Fruit fly (Drosophila melanogaster): ENCODE results near the gene CG42307.

The CG42307 gene

DNA sequence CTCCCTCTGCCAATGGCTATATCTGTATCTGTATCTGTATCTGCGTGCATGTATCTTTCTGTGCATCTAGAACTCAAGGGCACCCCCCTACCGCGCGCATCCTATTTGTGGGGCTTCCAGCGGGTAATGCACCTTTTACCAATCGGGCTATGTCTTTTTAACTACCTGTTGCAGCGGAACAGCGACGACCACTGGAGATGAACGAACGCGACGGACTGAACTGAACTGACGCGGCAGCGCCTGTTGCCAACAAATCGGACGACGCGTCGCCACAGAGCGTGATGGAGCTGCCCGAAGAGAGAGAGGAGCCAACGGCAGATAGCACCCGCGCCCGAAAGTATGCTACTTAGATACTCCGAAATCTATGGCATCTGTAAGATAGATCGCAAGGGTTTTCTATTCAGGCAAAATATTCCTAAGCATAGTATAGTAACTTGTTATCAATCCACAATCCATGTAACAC is 16.1 kb downstream of the CG42307 start, which contains the start of gene Cln7:
Gene Cln7, minus strand, starts transcription at position 219 of the 463 bp plus-strand sequence.
- TF ChIP-seq CG14655 (GFP tag; optimal IDR thresholded peaks at IDR 0.05) (no peak), CG15710 (tag; optimal IDR thresholded peaks at IDR 0.05) (peak; percentile 26), Snoo (tag; optimal IDR thresholded peaks at IDR 0.05) (peak; percentile 62), CG8159 (tag; optimal IDR thresholded peaks at IDR 0.05) (peak; percentile 51), CG10348 (GFP tag; IDR thresholded peaks at IDR 0.05) (no peak), CG9948 (tag; optimal IDR thresholded peaks at IDR 0.05) (no peak), EcR (GFP tag; optimal IDR thresholded peaks at IDR 0.05) (peak; percentile 99), CG12605 (GFP tag; IDR thresholded peaks at IDR 0.05) (peak; percentile 78), Ets98B (GFP tag; IDR thresholded peaks at IDR 0.05) (peak; percentile 89), Pif1B (GFP tag; optimal IDR thresholded peaks at IDR 0.05) (peak; percentile 66), CG32121 (GFP tag; IDR thresholded peaks at IDR 0.05) (peak; percentile 80), gl (tag; optimal IDR thresholded peaks at IDR 0.05) (peak; percentile 81), CG8301 (tag; optimal IDR thresholded peaks at IDR 0.05) (no peak), CG13204 (GFP tag; optimal IDR thresholded peaks at IDR 0.05) (peak; percentile 82), CG34367 (tag; optimal IDR thresholded peaks at IDR 0.05) (no peak), fd96Ca (GFP tag; IDR thresholded peaks at IDR 0.05) (peak; percentile 76), CG17806 (tag; optimal IDR thresholded peaks at IDR 0.05) (no peak), CG4496 (GFP tag; IDR thresholded peaks at IDR 0.05) (peak; percentile 80)

DNA sequence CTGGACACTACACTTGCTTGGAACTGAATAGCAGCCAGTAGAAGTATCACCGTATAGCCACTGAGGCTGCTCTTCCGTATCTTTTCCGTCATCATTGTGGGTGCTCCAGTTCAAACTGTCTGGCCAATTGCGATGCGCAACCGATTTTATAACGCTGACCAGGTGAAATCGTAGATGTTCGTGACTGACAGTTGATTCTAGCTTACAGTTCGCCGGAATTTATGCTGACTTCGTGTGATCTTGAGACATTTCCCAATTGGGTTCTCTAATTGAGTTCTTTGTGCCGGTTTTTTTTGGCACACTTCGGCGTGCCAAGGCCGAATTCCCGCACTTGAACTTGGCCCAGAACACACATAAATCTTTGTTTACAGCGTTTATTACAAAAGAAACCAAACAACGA is 18.0 kb downstream of the CG42307 start, which contains the start of gene CG14834:
Gene CG14834, minus strand, starts transcription at position 173 of the 400 bp plus-strand sequence.
- TF ChIP-seq CG32121 (GFP tag; IDR thresholded peaks at IDR 0.05): no peak
- no peak for TF ChIP-seq CG8159 (tag; optimal IDR thresholded peaks at IDR 0.05)

dm6 chr3L:7347984-7348631 is 19.2 kb downstream of the CG42307 start, which contains the start of the genes Srp19 and qm:
Gene Srp19 (minus strand): TSS chr3L:7348034.
Gene qm (plus strand): TSS chr3L:7348313.
- TF ChIP-seq CG14655 (GFP tag; optimal IDR thresholded peaks at IDR 0.05) (no peak), CG12605 (GFP tag; IDR thresholded peaks at IDR 0.05) (peak; percentile 64), gl (tag; optimal IDR thresholded peaks at IDR 0.05) (peak; percentile 20), Pif1B (GFP tag; optimal IDR thresholded peaks at IDR 0.05) (no peak), CG34367 (tag; optimal IDR thresholded peaks at IDR 0.05) (no peak), CG10348 (GFP tag; IDR thresholded peaks at IDR 0.05) (no peak), EcR (GFP tag; optimal IDR thresholded peaks at IDR 0.05) (peak; percentile 44), CG4496 (GFP tag; IDR thresholded peaks at IDR 0.05) (peak; percentile 59; the same call in 1 of the 3 replicates), D1 (tag; optimal IDR thresholded peaks at IDR 0.05) (no peak), CG15710 (tag; optimal IDR thresholded peaks at IDR 0.05) (peak; percentile 11), CG8301 (tag; optimal IDR thresholded peaks at IDR 0.05) (no peak), CG13204 (GFP tag; optimal IDR thresholded peaks at IDR 0.05) (peak; percentile 61), CG17806 (tag; optimal IDR thresholded peaks at IDR 0.05) (no peak), rn (GFP tag; IDR thresholded peaks at IDR 0.05) (no peak), fd96Ca (GFP tag; IDR thresholded peaks at IDR 0.05) (peak; percentile 27; the same call in 2 of the 3 replicates), CG9948 (tag; optimal IDR thresholded peaks at IDR 0.05) (no peak), Snoo (tag; optimal IDR thresholded peaks at IDR 0.05) (no peak), Pif1A (GFP tag; optimal IDR thresholded peaks at IDR 0.05) (no peak), CG32121 (GFP tag; IDR thresholded peaks at IDR 0.05) (peak; percentile 25; the same call in 1 of the 2 replicates), CG8159 (tag; optimal IDR thresholded peaks at IDR 0.05) (no peak), Ets98B (GFP tag; IDR thresholded peaks at IDR 0.05) (peak; percentile 43; the same call in 1 of the 2 replicates)

DNA sequence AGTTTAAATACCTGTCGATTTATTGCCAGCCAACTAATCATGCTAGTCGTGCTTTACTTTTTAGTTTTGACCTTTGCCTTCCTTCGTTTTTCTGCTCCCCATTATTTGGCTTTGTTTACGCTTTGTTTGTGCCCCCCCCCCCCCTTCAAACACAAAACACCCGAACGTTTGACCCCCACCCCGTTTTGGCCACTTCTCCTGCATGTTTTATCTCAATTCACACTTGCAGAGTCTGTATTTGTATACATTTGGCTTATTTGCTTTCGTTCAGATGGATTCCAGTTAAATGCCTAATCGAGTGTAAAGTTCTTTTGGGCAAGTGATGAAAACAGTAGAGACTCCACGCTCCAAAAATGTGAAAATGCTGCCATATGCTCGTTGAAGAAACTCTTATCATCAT is 20.4 kb downstream of the CG42307 start:
- no peak for TF ChIP-seq gl (tag; optimal IDR thresholded peaks at IDR 0.05)
- TF ChIP-seq CG13204 (GFP tag; optimal IDR thresholded peaks at IDR 0.05): no peak
- no peak for TF ChIP-seq fd96Ca (GFP tag; IDR thresholded peaks at IDR 0.05)
- no peak for TF ChIP-seq CG14655 (GFP tag; optimal IDR thresholded peaks at IDR 0.05)
- TF ChIP-seq CG8159 (tag; optimal IDR thresholded peaks at IDR 0.05): no peak
- no peak for TF ChIP-seq rn (GFP tag; IDR thresholded peaks at IDR 0.05)
- TF ChIP-seq CG12605 (GFP tag; IDR thresholded peaks at IDR 0.05): no peak
- TF ChIP-seq CG34367 (tag; optimal IDR thresholded peaks at IDR 0.05): no peak
- TF ChIP-seq CG32121 (GFP tag; IDR thresholded peaks at IDR 0.05): no peak
- TF ChIP-seq CG9948 (tag; optimal IDR thresholded peaks at IDR 0.05): no peak
- no peak for TF ChIP-seq Ets98B (GFP tag; IDR thresholded peaks at IDR 0.05)
- TF ChIP-seq CG17806 (tag; optimal IDR thresholded peaks at IDR 0.05): no peak
- TF ChIP-seq CG4496 (GFP tag; IDR thresholded peaks at IDR 0.05): no peak

DNA sequence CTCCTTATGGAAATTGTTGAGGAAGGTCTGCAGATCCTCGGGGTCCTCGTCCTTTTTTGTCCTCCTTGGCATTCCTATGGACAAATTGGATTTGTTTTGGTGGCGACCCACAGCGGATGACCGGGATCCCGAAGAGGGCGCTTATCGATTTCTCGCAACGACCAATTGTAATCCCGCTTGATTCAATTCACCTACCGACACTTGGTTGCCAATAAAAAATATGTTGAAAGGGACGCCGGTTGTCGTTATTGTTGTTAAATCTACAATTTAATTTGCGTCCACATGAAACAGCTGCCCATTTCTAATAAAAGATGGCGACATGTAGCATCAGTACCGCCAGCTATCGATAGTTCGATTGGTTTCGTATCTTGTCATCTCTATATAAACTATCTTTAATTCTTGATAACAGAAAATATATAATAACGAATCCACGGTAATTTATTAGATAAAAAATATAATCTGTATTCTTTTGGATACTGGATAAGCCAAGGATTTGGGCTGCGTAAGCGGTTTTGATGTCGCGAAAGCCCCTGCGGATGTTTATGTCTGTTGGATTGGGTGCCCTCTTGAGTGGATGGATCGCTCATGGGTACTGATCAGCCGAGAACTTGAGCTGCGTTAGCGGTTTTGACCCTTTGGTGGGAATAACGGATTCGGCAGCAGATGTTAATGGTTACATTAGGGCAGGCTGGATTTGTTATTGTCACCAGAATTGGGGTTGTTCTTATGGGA is 27.6 kb downstream of the CG42307 start, which contains the start of gene CTCF:
Gene CTCF, minus strand, starts transcription at position 328 of the 732 bp plus-strand sequence.
- TF ChIP-seq gl (tag; optimal IDR thresholded peaks at IDR 0.05): no peak
- TF ChIP-seq fd96Ca (GFP tag; IDR thresholded peaks at IDR 0.05): peak; percentile 30; the same call in 1 of the 3 replicates
- no peak for TF ChIP-seq rn (GFP tag; IDR thresholded peaks at IDR 0.05)
- no peak for TF ChIP-seq CG8159 (tag; optimal IDR thresholded peaks at IDR 0.05)
- no peak for TF ChIP-seq CG32121 (GFP tag; IDR thresholded peaks at IDR 0.05)
- no peak for TF ChIP-seq CG14655 (GFP tag; optimal IDR thresholded peaks at IDR 0.05)
- peak; percentile 12 for TF ChIP-seq CG9948 (tag; optimal IDR thresholded peaks at IDR 0.05)
- peak; percentile 13 for TF ChIP-seq CG15710 (tag; optimal IDR thresholded peaks at IDR 0.05)

All from whole organism, pupa.